Worm (Caenorhabditis elegans) whole organism, young adult: ENCODE data around the gene nlp-27.

ENCODE experiments used
- B0019.2 ChIP-seq: fragments of 200-800 bp; sonication (Bioruptor generic); conservative IDR thresholded peaks from 2 replicates; pipeline ENCODE4 v1.3.6; 2022; ENCODE audit warnings: missing genetic modification reagents, missing genetic modification characterization, missing compliant biosample characterization
- B0261.1 ChIP-seq: sonication (generic microtip); optimal IDR thresholded peaks from 2 replicates; lab custom pipeline; 2016; ENCODE audit warnings: mild to moderate bottlenecking, missing genetic modification characterization, moderate library complexity, missing compliant biosample characterization
- B0336.3 ChIP-seq: fragments of 200-800 bp; sonication (Bioruptor generic); IDR thresholded peaks from 2 replicates; pipeline ENCODE4 v1.3.6; 2022; ENCODE audit warnings: missing genetic modification characterization, missing compliant biosample characterization
- C06A6.2 ChIP-seq: fragments of 200-800 bp; sonication (Bioruptor generic); conservative IDR thresholded peaks from 2 replicates; pipeline ENCODE4 v1.3.6; 2022; ENCODE audit warnings: missing genetic modification characterization, missing compliant biosample characterization
- C17E4.6 ChIP-seq: fragments of 200-800 bp; sonication (Bioruptor generic); IDR thresholded peaks from 2 replicates; pipeline ENCODE4 v1.3.6; 2022; ENCODE audit warnings: missing genetic modification reagents, missing genetic modification characterization, missing compliant biosample characterization
- D2030.7 ChIP-seq: fragments of 200-800 bp; sonication (Bioruptor generic); IDR thresholded peaks from 2 replicates; pipeline ENCODE4 v1.3.6; 2022; ENCODE audit warnings: missing genetic modification reagents, missing genetic modification characterization, missing compliant biosample characterization
- F37B4.10 ChIP-seq: fragments of 200-800 bp; sonication (Bioruptor generic); IDR thresholded peaks from 2 replicates; pipeline ENCODE4 v1.3.6; 2022; ENCODE audit warnings: missing genetic modification characterization, missing compliant biosample characterization
- F55B11.4 ChIP-seq: sonication (generic microtip); optimal IDR thresholded peaks from 2 replicates; lab custom pipeline; 2016; ENCODE audit warnings: missing compliant biosample characterization, missing genetic modification characterization, borderline replicate concordance; ENCODE audit not compliant: insufficient read depth
- K12H6.12 ChIP-seq: fragments of 200-800 bp; sonication (Bioruptor generic); optimal IDR thresholded peaks from 2 replicates; lab custom pipeline; 2018; ENCODE audit warnings: mild to moderate bottlenecking, missing genetic modification characterization, missing compliant biosample characterization
- Y53F4B.3 ChIP-seq: fragments of 200-800 bp; sonication (Bioruptor generic); IDR thresholded peaks from 2 replicates; pipeline ENCODE4 v1.3.6; 2022; ENCODE audit warnings: missing genetic modification reagents, missing genetic modification characterization, missing compliant biosample characterization
- akir-1 ChIP-seq: fragments of 200-800 bp; sonication (Bioruptor generic); optimal IDR thresholded peaks from 2 replicates; lab custom pipeline; 2018; ENCODE audit warnings: mild to moderate bottlenecking, missing genetic modification characterization, moderate library complexity, missing compliant biosample characterization
- athp-1 ChIP-seq: sonication (generic microtip); optimal IDR thresholded peaks from 2 replicates; lab custom pipeline; 2017; ENCODE audit warnings: mild to moderate bottlenecking, missing genetic modification characterization, missing compliant biosample characterization
- ceh-58 ChIP-seq: fragments of 200-800 bp; sonication (Bioruptor generic); IDR thresholded peaks from 2 replicates; pipeline ENCODE4 v1.3.6; 2022; ENCODE audit warnings: missing genetic modification characterization, missing compliant biosample characterization
- dpl-1 ChIP-seq: fragments of 150-350 bp; optimal IDR thresholded peaks from 2 replicates; lab custom pipeline; 2014; ENCODE audit warnings: missing biosample characterization, missing genetic modification reagents, missing genetic modification characterization
- egrh-3 ChIP-seq: fragments of 200-800 bp; sonication (Bioruptor generic); IDR thresholded peaks from 2 replicates; pipeline ENCODE4 v1.3.6; 2022; ENCODE audit warnings: missing genetic modification reagents, missing genetic modification characterization, missing compliant biosample characterization
- ets-4 ChIP-seq: fragments of 200-800 bp; sonication (Bioruptor generic); optimal IDR thresholded peaks from 2 replicates; lab custom pipeline; 2018; ENCODE audit warnings: mild to moderate bottlenecking, missing genetic modification characterization, missing compliant biosample characterization
- lin-26 ChIP-seq: fragments of 200-800 bp; sonication (Bioruptor generic); IDR thresholded peaks from 2 replicates; pipeline ENCODE4 v1.3.6; 2022; ENCODE audit warnings: missing genetic modification reagents, missing genetic modification characterization, missing compliant biosample characterization
- lsy-27 ChIP-seq: sonication (generic microtip); optimal IDR thresholded peaks from 2 replicates; lab custom pipeline; 2017; ENCODE audit warnings: missing genetic modification characterization, mild to moderate bottlenecking, missing compliant biosample characterization, antibody characterized with exemption, missing genotype, borderline replicate concordance; ENCODE audit not compliant: insufficient read depth
- mel-28 ChIP-seq: sonication (generic microtip); optimal IDR thresholded peaks from 2 replicates; lab custom pipeline; 2016; ENCODE audit warnings: borderline replicate concordance, mild to moderate bottlenecking, missing genetic modification characterization, missing compliant biosample characterization
- nhr-120 ChIP-seq: fragments of 200-800 bp; sonication (Bioruptor generic); IDR thresholded peaks from 2 replicates; pipeline ENCODE4 v1.3.6; 2022; ENCODE audit warnings: missing genetic modification characterization, missing compliant biosample characterization
- nhr-27 ChIP-seq: fragments of 200-800 bp; sonication (Bioruptor generic); optimal IDR thresholded peaks from 2 replicates; lab custom pipeline; 2018; ENCODE audit warnings: mild to moderate bottlenecking, missing genetic modification characterization, moderate library complexity, missing compliant biosample characterization
- nhr-80 ChIP-seq: sonication (generic microtip); optimal IDR thresholded peaks from 2 replicates; lab custom pipeline; 2016; ENCODE audit warnings: missing genetic modification characterization, missing compliant biosample characterization
- nhr-90 ChIP-seq: sonication (generic microtip); optimal IDR thresholded peaks from 2 replicates; lab custom pipeline; 2016; ENCODE audit warnings: missing genotype, mild to moderate bottlenecking, missing genetic modification characterization, missing compliant biosample characterization
- rpc-1 ChIP-seq, 2 experiments: fragments of 150-350 bp in 1 of 2; sonication (generic microtip) in 1 of 2; optimal IDR thresholded peaks; 2 replicates each; lab custom pipeline; 2014 to 2018; ENCODE audit warnings: missing biosample characterization in 1 of 2, missing genetic modification characterization in 1 of 2, missing genetic modification reagents in 1 of 2, missing genotype in 1 of 2
- snpc-1.3 ChIP-seq: sonication (generic microtip); optimal IDR thresholded peaks from 2 replicates; lab custom pipeline; 2017; ENCODE audit warnings: missing genetic modification characterization, mild to moderate bottlenecking, missing compliant biosample characterization, antibody characterized with exemption, moderate library complexity, missing genotype, missing genetic modification reagents; ENCODE audit not compliant: insufficient read depth
- snpc-3.4 ChIP-seq: sonication (generic microtip); optimal IDR thresholded peaks from 2 replicates; lab custom pipeline; 2017; ENCODE audit warnings: missing genetic modification characterization, mild to moderate bottlenecking, missing compliant biosample characterization, antibody characterized with exemption, moderate library complexity, missing genotype, missing genetic modification reagents
- somi-1 ChIP-seq: fragments of 200-800 bp; sonication (Bioruptor generic); optimal IDR thresholded peaks from 2 replicates; lab custom pipeline; 2018; ENCODE audit warnings: mild to moderate bottlenecking, missing genetic modification characterization, missing compliant biosample characterization
- tlf-1 ChIP-seq: fragments of 200-800 bp; sonication (Bioruptor generic); optimal IDR thresholded peaks from 2 replicates; lab custom pipeline; 2018; ENCODE audit warnings: mild to moderate bottlenecking, missing genetic modification characterization, missing compliant biosample characterization
- unc-62 ChIP-seq: fragments of 150-350 bp; optimal IDR thresholded peaks from 2 replicates; lab custom pipeline; 2014; ENCODE audit warnings: missing biosample characterization, missing genetic modification reagents, missing genetic modification characterization
- zfh-2 ChIP-seq: fragments of 200-800 bp; sonication (Bioruptor generic); conservative IDR thresholded peaks from 2 replicates; pipeline ENCODE4 v1.3.6; 2022; ENCODE audit warnings: missing genetic modification reagents, missing genetic modification characterization, missing compliant biosample characterization
- ztf-28 ChIP-seq: fragments of 200-800 bp; sonication (Bioruptor generic); IDR thresholded peaks from 2 replicates; pipeline ENCODE4 v1.3.6; 2022; ENCODE audit warnings: missing genetic modification reagents, missing genetic modification characterization, missing compliant biosample characterization
- ztf-6 ChIP-seq: fragments of 200-800 bp; sonication (Bioruptor generic); IDR thresholded peaks from 2 replicates; pipeline ENCODE4 v1.3.6; 2022; ENCODE audit warnings: missing genetic modification reagents, missing genetic modification characterization, missing compliant biosample characterization

The nlp-27 gene

DNA sequence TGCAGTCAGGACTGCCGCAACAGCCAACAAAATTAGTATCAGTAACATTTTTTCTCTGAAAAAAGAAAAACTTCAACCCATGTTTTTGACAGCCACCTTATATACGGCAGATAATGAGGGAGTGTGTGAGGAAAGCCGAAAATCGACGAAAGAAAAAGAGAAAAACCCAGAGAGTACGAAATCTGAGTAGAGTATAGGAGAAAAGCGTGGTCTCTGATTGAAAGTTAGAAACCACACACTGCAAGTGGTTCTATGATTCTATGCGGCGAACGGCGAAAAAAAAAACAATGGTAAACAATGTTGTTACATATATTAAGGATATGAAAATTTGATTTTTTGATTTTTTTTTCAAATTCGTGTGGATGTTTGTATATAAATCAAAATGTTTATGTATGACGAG, 21.4 kb upstream of the nlp-27 start, which contains the start of gene cyp-34A8:
Gene cyp-34A8 (minus strand): TSS at position 62 of the 400 bp plus-strand sequence.
- TF ChIP-seq F37B4.10 (GFP tag; lab: Robert Waterston, UW) (no peak), B0336.3 (GFP tag; lab: Robert Waterston, UW) (no peak), C17E4.6 (GFP tag; lab: Robert Waterston, UW) (no peak), nhr-80 (peak; percentile 20)

DNA sequence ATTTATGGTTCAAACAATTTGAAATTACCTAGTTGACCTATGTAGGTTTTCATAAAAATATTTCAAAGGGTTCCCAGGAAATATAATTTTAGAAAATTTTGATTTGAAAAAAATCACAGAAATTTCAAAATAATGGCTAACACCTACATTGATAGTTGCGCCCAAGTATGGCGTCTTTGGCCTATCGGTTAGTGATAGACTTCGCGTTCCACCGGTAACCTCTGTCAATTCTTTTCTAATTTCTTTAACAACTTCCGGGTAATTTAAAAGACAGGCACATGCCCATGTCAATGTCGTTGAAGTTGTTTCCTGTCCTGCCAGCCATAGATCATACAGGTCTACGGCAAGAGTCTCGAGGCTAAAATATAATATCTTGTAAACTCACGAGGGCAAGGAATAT, 20.2 kb upstream of the nlp-27 start:
- TF ChIP-seq ztf-28 (no peak), rpc-1 (optimal IDR thresholded peaks at IDR 0.05; lab: Kevin White, UChicago) (no peak), rpc-1 (tag; optimal IDR thresholded peaks at IDR 0.05; lab: Kevin White, UChicago) (no peak), athp-1 (tag; lab: Kevin White, UChicago) (no peak), K12H6.12 (tag; lab: Kevin White, UChicago) (no peak), snpc-3.4 (tag; lab: Kevin White, UChicago) (no peak), lin-26 (GFP tag; lab: Robert Waterston, UW) (no peak), D2030.7 (GFP tag; lab: Robert Waterston, UW) (no peak), tlf-1 (GFP tag; lab: Kevin White, UChicago) (no peak), zfh-2 (GFP tag; lab: Robert Waterston, UW) (no peak), egrh-3 (GFP tag; lab: Robert Waterston, UW) (no peak), ets-4 (GFP tag; lab: Kevin White, UChicago) (no peak)

DNA sequence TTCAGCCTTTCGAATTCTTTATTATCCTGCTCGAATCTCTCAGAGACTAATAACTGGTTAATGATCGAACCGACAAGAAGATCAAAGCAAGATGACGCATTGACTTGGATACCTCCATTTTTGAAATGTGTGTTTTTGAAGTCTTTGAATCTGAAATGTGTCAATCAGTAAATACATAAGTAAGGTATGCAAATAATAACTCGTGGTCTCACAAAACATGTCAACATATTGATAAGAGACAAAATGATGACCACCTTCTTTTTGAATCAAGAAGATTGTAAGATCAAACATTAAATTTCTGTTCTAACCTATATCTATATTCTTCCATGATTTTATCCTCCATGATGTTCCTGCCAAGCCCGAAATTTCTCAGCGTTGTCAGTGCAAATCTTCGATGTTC, 19.5 kb upstream of the nlp-27 start:
- TF ChIP-seq lsy-27 (tag; lab: Kevin White, UChicago) (no peak), unc-62 (GFP tag; lab: Kevin White, UChicago) (peak; percentile 50)

DNA sequence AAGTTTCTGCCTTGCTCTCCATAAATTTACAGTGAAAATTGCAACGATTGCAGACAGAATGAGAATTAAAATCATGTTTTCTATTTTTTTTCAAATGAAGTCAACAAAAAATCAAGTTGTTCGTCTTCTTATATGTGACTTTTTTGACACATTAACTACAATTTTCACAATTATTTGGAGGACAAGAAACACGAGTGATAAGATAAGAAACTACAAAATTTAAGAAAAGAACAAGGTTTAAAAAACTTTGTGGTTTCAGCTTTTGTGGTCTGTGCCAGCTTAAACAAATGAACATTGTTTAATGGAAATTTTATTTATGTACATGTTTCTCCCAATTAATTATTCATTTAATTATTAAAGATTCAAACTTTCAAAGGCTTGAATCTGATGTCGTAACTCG, 18.8 kb upstream of the nlp-27 start, which contains the start of gene cyp-34A9:
Gene cyp-34A9 (minus strand): TSS at position 131 of the 400 bp plus-strand sequence.
- no peak for TF ChIP-seq athp-1 (tag; lab: Kevin White, UChicago)
- TF ChIP-seq nhr-80 = peak; percentile 42
- TF ChIP-seq F55B11.4 (tag; lab: Kevin White, UChicago) = no peak
- no peak for TF ChIP-seq C06A6.2 (GFP tag; lab: Robert Waterston, UW)
- no peak for TF ChIP-seq snpc-1.3 (tag; lab: Kevin White, UChicago)
- no peak for TF ChIP-seq nhr-90
- TF ChIP-seq, all 124 proteins: peak for 1

DNA sequence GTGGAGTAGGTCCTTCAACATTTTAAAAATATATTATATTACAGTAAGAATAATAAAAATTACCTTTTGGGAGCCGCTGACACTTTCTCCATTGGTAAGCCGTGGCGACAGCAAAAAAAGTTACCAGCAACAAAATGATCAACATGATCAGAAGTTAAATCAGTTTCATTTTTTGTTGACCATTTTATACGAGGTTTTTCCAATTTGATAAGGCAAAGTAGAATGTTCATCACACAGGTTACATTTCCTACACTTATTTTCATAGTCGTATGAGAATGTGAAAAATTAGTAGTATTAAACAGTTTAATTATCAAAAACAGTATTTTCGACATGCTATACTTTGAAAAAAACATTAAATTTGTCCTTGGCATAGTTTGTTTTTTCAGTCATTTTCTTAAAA, 16.3 kb upstream of the nlp-27 start, which contains the start of gene cyp-34A10:
Gene cyp-34A10 (minus strand): TSS at position 146 of the 400 bp plus-strand sequence.
- TF ChIP-seq nhr-80 (no peak), dpl-1 (GFP tag; lab: Kevin White, UChicago) (no peak), mel-28 (no peak), akir-1 (GFP tag; lab: Kevin White, UChicago) (no peak), Y53F4B.3 (no peak), ztf-6 (GFP tag; lab: Robert Waterston, UW) (no peak), B0261.1 (tag; lab: Kevin White, UChicago) (no peak), rpc-1 (optimal IDR thresholded peaks at IDR 0.05; lab: Kevin White, UChicago) (no peak), rpc-1 (tag; optimal IDR thresholded peaks at IDR 0.05; lab: Kevin White, UChicago) (no peak), nhr-27 (tag; lab: Kevin White, UChicago) (no peak), B0019.2 (GFP tag; lab: Robert Waterston, UW) (no peak), B0336.3 (GFP tag; lab: Robert Waterston, UW) (no peak), somi-1 (no peak), nhr-120 (GFP tag; lab: Robert Waterston, UW) (no peak), ceh-58 (no peak)
